Worm (Caenorhabditis elegans) whole organism, L3 larva: ENCODE results near the gene K11D12.7.

ENCODE experiments used
- R02D3.7 ChIP-seq: fragments of 150-350 bp; optimal IDR thresholded peaks from 2 replicates; lab custom pipeline; 2014; ENCODE audit warnings: missing biosample characterization, missing genetic modification characterization
- ZK546.5 ChIP-seq: sonication (generic microtip); optimal IDR thresholded peaks from 2 replicates; lab custom pipeline; 2017; ENCODE audit warnings: missing biosample characterization, missing genetic modification characterization
- elt-1 ChIP-seq: fragments of 150-350 bp; optimal IDR thresholded peaks from 2 replicates; lab custom pipeline; 2014; ENCODE audit warnings: missing biosample characterization, missing genetic modification characterization

The K11D12.7 gene

ce11 chrV:4987097-4987496 is 49.2 kb downstream of the K11D12.7 start, which contains the start of gene ncx-8:
ncx-8 (minus strand) TSS chrV:4987197.
- TF ChIP-seq elt-1 (tag; lab: Kevin White, UChicago) (no peak), R02D3.7 (no peak), ZK546.5 (tag; lab: Kevin White, UChicago) (no peak)
